Worm (Caenorhabditis elegans) whole organism, midembryonic: Measurements from ENCODE around the gene B0294.1.

Source experiments
- T22C8.4 ChIP-seq: fragments of 200-800 bp; sonication (Bioruptor generic); IDR thresholded peaks from 2 replicates; pipeline ENCODE4 v1.3.6; 2022; ENCODE audit warnings: missing genetic modification characterization, missing compliant biosample characterization
- flt-1 ChIP-seq: fragments of 200-800 bp; sonication (Bioruptor generic); IDR thresholded peaks from 2 replicates; pipeline ENCODE4 v1.3.6; 2022; ENCODE audit warnings: missing genetic modification characterization, missing compliant biosample characterization
- klf-2 ChIP-seq: fragments of 200-800 bp; sonication (Bioruptor generic); conservative IDR thresholded peaks from 2 replicates; pipeline ENCODE4 v1.3.6; 2022; ENCODE audit warnings: missing genetic modification reagents, missing genetic modification characterization, missing compliant biosample characterization
- med-1 ChIP-seq: sonication (generic microtip); optimal IDR thresholded peaks from 2 replicates; lab custom pipeline; 2017; ENCODE audit warnings: missing genetic modification characterization, mild to moderate bottlenecking, missing compliant biosample characterization, antibody characterized with exemption, missing genetic modification reagents; ENCODE audit not compliant: insufficient read depth
- ref-1 ChIP-seq: fragments of 200-800 bp; sonication (Bioruptor generic); conservative IDR thresholded peaks from 2 replicates; pipeline ENCODE4 v1.3.6; 2022; ENCODE audit warnings: missing genetic modification reagents, missing genetic modification characterization, missing compliant biosample characterization
- tab-1 ChIP-seq: fragments of 200-800 bp; sonication (Bioruptor generic); IDR thresholded peaks from 2 replicates; pipeline ENCODE4 v1.3.6; 2022; ENCODE audit warnings: missing genetic modification characterization, missing compliant biosample characterization
- ztf-23 ChIP-seq: fragments of 200-800 bp; sonication (Bioruptor generic); IDR thresholded peaks from 2 replicates; pipeline ENCODE4 v1.3.6; 2022; ENCODE audit warnings: missing genetic modification reagents, missing genetic modification characterization, missing compliant biosample characterization
- ztf-29 ChIP-seq: fragments of 200-800 bp; sonication (Bioruptor generic); IDR thresholded peaks from 2 replicates; pipeline ENCODE4 v1.3.6; 2022; ENCODE audit warnings: missing genetic modification reagents, missing genetic modification characterization, missing compliant biosample characterization

DNA sequence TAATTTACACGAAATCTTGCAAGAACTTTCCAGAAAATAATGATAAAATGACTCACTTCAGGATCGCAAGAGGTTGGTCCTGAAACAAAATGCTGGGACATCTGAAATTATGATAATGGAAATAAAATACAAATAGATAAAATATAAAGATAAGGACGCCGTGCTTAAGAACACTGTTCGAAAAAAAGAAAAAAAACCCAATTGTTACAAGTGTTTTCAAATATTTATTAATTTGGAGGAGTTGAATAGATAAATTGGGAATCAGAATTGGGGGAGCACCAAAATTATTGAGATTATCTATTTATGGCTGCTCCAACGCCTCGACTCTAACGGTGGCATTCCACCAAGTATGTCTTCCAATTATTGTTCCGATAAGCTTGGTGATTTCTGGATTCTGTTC lies 48.6 kb downstream of the B0294.1 start, which contains the start of gene ceh-41:
- TF ChIP-seq flt-1 (GFP tag; lab: Robert Waterston, UW), result no peak
- no peak for TF ChIP-seq tab-1
- no peak for TF ChIP-seq ztf-23 (GFP tag; lab: Robert Waterston, UW)
- TF ChIP-seq med-1 (GFP tag; lab: Kevin White, UChicago), result no peak
- TF ChIP-seq ztf-29 (GFP tag; lab: Robert Waterston, UW), result no peak
- no peak for TF ChIP-seq T22C8.4
- TF ChIP-seq ref-1 (GFP tag; lab: Robert Waterston, UW), result no peak
- no peak for TF ChIP-seq klf-2 (GFP tag; lab: Robert Waterston, UW)
